Fruit fly (Drosophila melanogaster): Measurements from ENCODE around the gene Srp54.

DNA sequence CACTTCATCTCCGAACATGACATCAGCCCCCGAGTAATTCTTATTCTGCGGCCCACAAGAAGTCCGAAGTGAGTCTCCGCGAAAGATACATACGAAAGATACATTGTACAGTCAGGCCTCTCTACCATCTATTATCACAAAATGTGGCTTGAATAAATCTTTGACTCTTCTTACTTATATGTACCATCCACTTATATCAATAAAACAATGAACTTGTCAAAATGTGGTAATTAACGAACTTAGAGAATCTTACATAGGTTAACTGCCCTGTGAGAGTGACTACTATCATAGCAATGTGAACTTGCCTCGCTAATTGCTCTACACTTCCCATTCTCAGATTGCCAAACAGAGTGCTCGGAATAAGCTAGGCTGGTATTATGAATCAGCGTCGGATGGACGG is 6.1 kb upstream of the Srp54 start:
- TF ChIP-seq fkh (GFP tag; optimal IDR thresholded peaks at IDR 0.05) (no peak), CG8119 (GFP tag; IDR thresholded peaks at IDR 0.05) (no peak), CG16779 (tag; optimal IDR thresholded peaks at IDR 0.05) (no peak), topi (GFP tag; optimal IDR thresholded peaks at IDR 0.05) (no peak), CG11902 (GFP tag; optimal IDR thresholded peaks at IDR 0.05) (no peak), fd59A (GFP tag; optimal IDR thresholded peaks at IDR 0.05) (no peak), CG6808 (GFP tag; optimal IDR thresholded peaks at IDR 0.05) (no peak), OdsH (GFP tag; optimal IDR thresholded peaks at IDR 0.05) (no peak)

Measured in whole organism, prepupa.